Worm (Caenorhabditis elegans) whole organism, mixed stage, embryonic: ENCODE measurements around the gene Y7A5A.10.

ENCODE experiments used
- blmp-1 ChIP-seq: fragments of 150-350 bp; optimal IDR thresholded peaks from 2 replicates; lab custom pipeline; 2014; ENCODE audit warnings: missing biosample characterization, missing genetic modification characterization
- ceh-83 ChIP-seq: fragments of 200-800 bp; sonication (Bioruptor generic); optimal IDR thresholded peaks from 2 replicates; lab custom pipeline; 2018; ENCODE audit warnings: mild to moderate bottlenecking, missing genetic modification characterization, missing compliant biosample characterization
- cnd-1 ChIP-seq: fragments of 200-800 bp; sonication (Bioruptor generic); optimal IDR thresholded peaks from 2 replicates; lab custom pipeline; 2018; ENCODE audit warnings: mild to moderate bottlenecking, missing genetic modification characterization, missing compliant biosample characterization
- elt-3 ChIP-seq: fragments of 150-350 bp; optimal IDR thresholded peaks from 2 replicates; lab custom pipeline; 2014; ENCODE audit warnings: missing biosample characterization, missing genetic modification characterization
- hlh-1 ChIP-seq: fragments of 150-350 bp; optimal IDR thresholded peaks from 2 replicates; lab custom pipeline; 2014; ENCODE audit warnings: missing biosample characterization, missing genetic modification reagents, missing genetic modification characterization
- mep-1 ChIP-seq: fragments of 150-350 bp; optimal IDR thresholded peaks from 2 replicates; lab custom pipeline; 2017; ENCODE audit warnings: missing biosample characterization, missing genetic modification reagents, missing genetic modification characterization, inconsistent platforms
- nhr-28 ChIP-seq: fragments of 150-350 bp; optimal IDR thresholded peaks from 2 replicates; lab custom pipeline; 2014; ENCODE audit warnings: missing biosample characterization, missing genetic modification characterization
- nhr-76 ChIP-seq: sonication (generic microtip); optimal IDR thresholded peaks from 2 replicates; lab custom pipeline; 2017; ENCODE audit warnings: missing biosample characterization, missing genetic modification characterization
- snpc-4 ChIP-seq: fragments of 150-350 bp; optimal IDR thresholded peaks from 2 replicates; lab custom pipeline; 2014; ENCODE audit warnings: missing biosample characterization, missing genetic modification characterization
- tbx-8 ChIP-seq: fragments of 200-800 bp; sonication (Bioruptor generic); optimal IDR thresholded peaks from 2 replicates; lab custom pipeline; 2018; ENCODE audit warnings: mild to moderate bottlenecking, missing genetic modification characterization, moderate library complexity, missing compliant biosample characterization
- unc-120 ChIP-seq: sonication (generic microtip); optimal IDR thresholded peaks from 2 replicates; lab custom pipeline; 2017; ENCODE audit warnings: missing genetic modification characterization, missing compliant biosample characterization; ENCODE audit not compliant: poor library complexity, severe bottlenecking
- unc-62 ChIP-seq: fragments of 150-350 bp; optimal IDR thresholded peaks from 2 replicates; lab custom pipeline; 2014; ENCODE audit warnings: missing biosample characterization, missing genetic modification reagents, missing genetic modification characterization
- zip-8 ChIP-seq: fragments of 150-350 bp; optimal IDR thresholded peaks from 2 replicates; lab custom pipeline; 2014; ENCODE audit warnings: missing biosample characterization, missing genetic modification characterization

DNA sequence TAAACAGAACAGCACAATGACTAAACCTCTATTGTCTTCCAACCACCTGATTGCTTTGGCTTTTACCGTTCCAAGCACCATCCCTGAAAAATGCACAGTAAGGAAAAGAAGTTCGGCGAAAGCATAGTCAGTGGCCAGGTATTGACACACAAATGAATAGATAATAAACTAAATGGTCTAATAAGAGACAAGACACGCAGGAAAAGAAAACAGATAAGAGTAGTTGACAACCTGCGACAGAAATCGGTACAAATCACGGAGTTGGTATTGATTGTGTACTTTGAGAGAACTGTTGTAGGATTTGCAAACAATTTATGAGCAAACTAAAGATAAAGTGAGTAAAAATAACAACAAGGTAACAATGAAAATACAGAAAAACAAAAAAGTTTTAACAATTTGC is 23.5 kb downstream of the Y7A5A.10 start, which contains the start of gene Y7A5A.1:
- TF ChIP-seq elt-3 (no peak), nhr-76 (tag; lab: Kevin White, UChicago) (no peak), blmp-1 (tag; lab: Kevin White, UChicago) (no peak), mep-1 (tag; lab: Kevin White, UChicago) (no peak), cnd-1 (tag; lab: Kevin White, UChicago) (no peak), snpc-4 (no peak), unc-62 (GFP tag; lab: Kevin White, UChicago) (no peak), hlh-1 (tag; lab: Kevin White, UChicago) (no peak), nhr-28 (tag; lab: Kevin White, UChicago) (no peak), ceh-83 (no peak), unc-120 (tag; lab: Kevin White, UChicago) (no peak), zip-8 (tag; lab: Kevin White, UChicago) (no peak), tbx-8 (GFP tag; lab: Kevin White, UChicago) (no peak)
